Fruit fly (Drosophila melanogaster) whole organism: ENCODE measurements around the gene CG33116.

Experiments used
- CG8478 ChIP-seq: fragments of >200 bp; optimal IDR thresholded peaks from 2 replicates; lab custom pipeline; 2018; ENCODE audit warnings: inconsistent platforms
- Dll ChIP-seq: fragments of >200 bp; optimal IDR thresholded peaks from 2 replicates; lab custom pipeline; 2017
- EcR ChIP-seq, 2 experiments: fragments of >200 bp; optimal IDR thresholded peaks; 2 replicates each; lab custom pipeline; 2017; ENCODE audit warnings: missing biosample characterization in 2 of 2, missing genetic modification characterization in 2 of 2, missing genetic modification reagents in 2 of 2
- pan ChIP-seq: fragments of >200 bp; optimal IDR thresholded peaks from 2 replicates; lab custom pipeline; 2017
- psq ChIP-seq: fragments of >200 bp; optimal IDR thresholded peaks from 2 replicates; lab custom pipeline; 2017
- usp ChIP-seq: fragments of >200 bp; optimal IDR thresholded peaks from 2 replicates; lab custom pipeline; 2017; ENCODE audit warnings: missing biosample characterization, missing genetic modification characterization, mixed read lengths

DNA sequence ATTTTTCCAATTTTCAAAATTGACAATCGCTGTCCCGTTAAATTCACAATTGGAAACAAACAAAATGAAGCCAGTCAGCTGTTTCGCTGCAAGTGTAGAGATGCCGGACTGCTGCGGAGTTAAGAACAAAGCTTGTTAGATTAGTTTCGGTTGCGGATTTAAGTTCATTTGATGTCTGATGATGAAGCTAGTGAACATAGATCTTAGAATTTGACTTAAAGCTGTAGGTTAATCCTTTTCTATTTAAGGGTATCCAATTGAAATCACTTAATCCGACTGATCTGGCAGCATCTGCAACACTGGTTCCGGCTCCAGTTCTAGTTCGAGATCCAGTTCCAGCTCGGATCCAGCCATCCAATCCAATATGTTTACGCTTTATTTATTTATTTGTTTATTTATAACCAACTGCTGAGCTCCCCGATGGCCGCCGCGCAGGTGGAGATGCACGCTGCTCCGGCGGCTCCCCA, 50.7 kb downstream of the CG33116 start, which contains the start of the genes PCNA2 and CG10366:
- TF ChIP-seq psq (lab: Kevin White, UChicago) (no peak), EcR (GFP tag; optimal IDR thresholded peaks at IDR 0.05; lab: Kevin White, UChicago) (no peak), pan (lab: Kevin White, UChicago) (no peak), CG8478 (no peak), usp (GFP tag; lab: Kevin White, UChicago) (no peak), Dll (lab: Kevin White, UChicago) (no peak)
